Fruit fly (Drosophila melanogaster) whole organism, embryonic: ENCODE data around the gene dgt1.

Source experiments
- Awh ChIP-seq: fragments of 200-800 bp; sonication (Bioruptor generic); IDR thresholded peaks from 2 replicates; pipeline ENCODE4, ENCODE4 v1.3.6; 2022; ENCODE audit warnings: missing biosample characterization, missing genetic modification characterization
- BEAF-32 ChIP-seq: fragments of 200-800 bp; sonication (Bioruptor generic); optimal IDR thresholded peaks from 3 replicates; lab custom pipeline; 2017; ENCODE audit warnings: missing biosample characterization, missing genetic modification characterization, mild to moderate bottlenecking, moderate library complexity, missing genetic modification reagents
- CG10147 ChIP-seq: fragments of 200-800 bp; sonication (Bioruptor generic); optimal IDR thresholded peaks from 2 replicates; lab custom pipeline; 2019; ENCODE audit warnings: missing biosample characterization, mild to moderate bottlenecking, missing genetic modification characterization, moderate library complexity
- CG10267 ChIP-seq: fragments of 200-800 bp; sonication (Bioruptor generic); optimal IDR thresholded peaks from 2 replicates; lab custom pipeline; 2018; ENCODE audit warnings: missing biosample characterization, mild to moderate bottlenecking, missing genetic modification characterization, moderate library complexity
- CG10654 ChIP-seq: fragments of 200-800 bp; sonication (Bioruptor generic); optimal IDR thresholded peaks from 2 replicates; lab custom pipeline; 2016; ENCODE audit warnings: missing biosample characterization, missing genetic modification characterization
- CG12104 ChIP-seq: fragments of 200-800 bp; sonication (Bioruptor generic); optimal IDR thresholded peaks from 3 replicates; lab custom pipeline; 2016; ENCODE audit warnings: missing biosample characterization, missing genetic modification characterization
- CG14860 ChIP-seq: fragments of 200-800 bp; sonication (Bioruptor generic); IDR thresholded peaks from 3 replicates; pipeline ENCODE4 v1.3.6; 2022; ENCODE audit warnings: missing biosample characterization, missing genetic modification characterization; ENCODE audit not compliant: partially characterized antibody
- CG15479 ChIP-seq: fragments of 200-800 bp; sonication (Bioruptor generic); optimal IDR thresholded peaks from 3 replicates; lab custom pipeline; 2019; ENCODE audit warnings: missing biosample characterization, mild to moderate bottlenecking, missing genetic modification characterization, moderate library complexity
- CG1602 ChIP-seq: fragments of 200-800 bp; sonication (Bioruptor generic); optimal IDR thresholded peaks from 3 replicates; lab custom pipeline; 2016; ENCODE audit warnings: missing biosample characterization, missing genetic modification characterization
- CG17186 ChIP-seq: fragments of 200-800 bp; sonication (Bioruptor generic); optimal IDR thresholded peaks from 3 replicates; lab custom pipeline; 2017; ENCODE audit warnings: missing biosample characterization, missing genetic modification reagents, missing genetic modification characterization
- CG2120 ChIP-seq: fragments of 200-800 bp; sonication (Bioruptor generic); optimal IDR thresholded peaks from 3 replicates; lab custom pipeline; 2016; ENCODE audit warnings: missing biosample characterization, missing genetic modification characterization
- CG32532 ChIP-seq: fragments of 200-800 bp; sonication (Bioruptor generic); IDR thresholded peaks from 2 replicates; pipeline ENCODE4 v1.3.6; 2022; ENCODE audit warnings: missing biosample characterization, missing genetic modification characterization
- CG34376 ChIP-seq: fragments of 200-800 bp; sonication (Bioruptor generic); optimal IDR thresholded peaks from 2 replicates; lab custom pipeline; 2018; ENCODE audit warnings: missing biosample characterization, mild to moderate bottlenecking, missing genetic modification characterization
- CG3838 ChIP-seq: fragments of 200-800 bp; sonication (Bioruptor generic); optimal IDR thresholded peaks from 3 replicates; lab custom pipeline; 2016; ENCODE audit warnings: missing biosample characterization, missing genetic modification characterization
- CG4328 ChIP-seq: fragments of 200-800 bp; sonication (Bioruptor generic); optimal IDR thresholded peaks from 3 replicates; lab custom pipeline; 2017; ENCODE audit warnings: missing biosample characterization, missing genetic modification reagents, missing genetic modification characterization
- CG5953 ChIP-seq: fragments of 200-800 bp; sonication (Bioruptor generic); IDR thresholded peaks from 2 replicates; pipeline ENCODE4 v1.3.6; 2022; ENCODE audit warnings: missing biosample characterization, missing genetic modification characterization
- CG6689 ChIP-seq: fragments of 200-800 bp; sonication (Bioruptor generic); IDR thresholded peaks from 2 replicates; pipeline ENCODE4 v1.3.6; 2022; ENCODE audit warnings: missing biosample characterization, missing genetic modification characterization
- CG7839 ChIP-seq: fragments of 200-800 bp; sonication (Bioruptor generic); optimal IDR thresholded peaks from 3 replicates; lab custom pipeline; 2018; ENCODE audit warnings: missing biosample characterization, mild to moderate bottlenecking, missing genetic modification characterization, moderate library complexity
- CG8281 ChIP-seq: fragments of 200-800 bp; sonication (Bioruptor generic); optimal IDR thresholded peaks from 2 replicates; lab custom pipeline; 2018; ENCODE audit warnings: missing biosample characterization, mild to moderate bottlenecking, missing genetic modification characterization, moderate library complexity
- CG9876 ChIP-seq: fragments of 200-800 bp; sonication (Bioruptor generic); optimal IDR thresholded peaks from 2 replicates; lab custom pipeline; 2016; ENCODE audit warnings: missing biosample characterization, missing genetic modification characterization
- Deaf1 ChIP-seq: fragments of 200-800 bp; optimal IDR thresholded peaks from 3 replicates; lab custom pipeline; 2019; ENCODE audit warnings: missing biosample characterization, mild to moderate bottlenecking, missing genetic modification characterization, moderate library complexity
- Drgx ChIP-seq: fragments of 200-800 bp; sonication (Bioruptor generic); IDR thresholded peaks from 2 replicates; pipeline ENCODE4 v1.3.6; 2022; ENCODE audit warnings: missing biosample characterization, missing genetic modification characterization
- Ets65A ChIP-seq: fragments of 200-800 bp; sonication (Bioruptor generic); peaks from one replicate; lab custom pipeline; 2016; ENCODE audit warnings: missing biosample characterization, missing genetic modification characterization
- Fer2 ChIP-seq: fragments of 200-800 bp; sonication (Bioruptor generic); optimal IDR thresholded peaks from 2 replicates; lab custom pipeline; 2018; ENCODE audit warnings: missing biosample characterization, mild to moderate bottlenecking, missing genetic modification characterization, moderate library complexity
- Hsf ChIP-seq: fragments of 200-800 bp; sonication (Bioruptor generic); optimal IDR thresholded peaks from 3 replicates; lab custom pipeline; 2016; ENCODE audit warnings: missing biosample characterization, missing genetic modification characterization
- Mad ChIP-seq: fragments of 200-800 bp; sonication (Bioruptor generic); optimal IDR thresholded peaks from 2 replicates; lab custom pipeline; 2016; ENCODE audit warnings: missing biosample characterization, missing genetic modification characterization
- Meics ChIP-seq: fragments of 200-800 bp; sonication (Bioruptor generic); optimal IDR thresholded peaks from 2 replicates; lab custom pipeline; 2017; ENCODE audit warnings: missing biosample characterization, mild to moderate bottlenecking, missing genetic modification characterization
- NC2β ChIP-seq: fragments of 200-800 bp; sonication (Bioruptor generic); optimal IDR thresholded peaks from 2 replicates; lab custom pipeline; 2016; ENCODE audit warnings: missing biosample characterization, missing genetic modification characterization
- Rfx ChIP-seq: fragments of 200-800 bp; sonication (Bioruptor generic); IDR thresholded peaks from 2 replicates; pipeline ENCODE4 v1.3.6; 2022; ENCODE audit warnings: missing biosample characterization, missing genetic modification characterization
- Sox100B ChIP-seq: fragments of 200-800 bp; sonication (Bioruptor generic); optimal IDR thresholded peaks from 3 replicates; lab custom pipeline; 2018; ENCODE audit warnings: missing biosample characterization, mild to moderate bottlenecking, missing genetic modification characterization
- Stat92E ChIP-seq, 3 experiments: fragments of >200 bp in 2 of 3; fragments of 200-800 bp in 1 of 3; sonication (Bioruptor generic) in 1 of 3; optimal IDR thresholded peaks; 2 replicates each; lab custom pipeline; 2017 to 2019; ENCODE audit warnings: missing biosample characterization in 3 of 3, missing genetic modification characterization in 3 of 3, mild to moderate bottlenecking in 1 of 3, moderate library complexity in 1 of 3
- ab ChIP-seq: fragments of 200-800 bp; sonication (Bioruptor generic); optimal IDR thresholded peaks from 2 replicates; lab custom pipeline; 2016; ENCODE audit warnings: missing biosample characterization, missing genetic modification characterization
- ash1 ChIP-seq: fragments of 200-800 bp; sonication (Bioruptor generic); optimal IDR thresholded peaks from 2 replicates; lab custom pipeline; 2018; ENCODE audit warnings: missing biosample characterization, mild to moderate bottlenecking, missing genetic modification characterization
- az2 ChIP-seq: fragments of 200-800 bp; sonication (Bioruptor generic); optimal IDR thresholded peaks from 3 replicates; lab custom pipeline; 2016; ENCODE audit warnings: missing biosample characterization, missing genetic modification characterization
- crc ChIP-seq: fragments of 200-800 bp; sonication (Bioruptor generic); optimal IDR thresholded peaks from 2 replicates; lab custom pipeline; 2016; ENCODE audit warnings: missing biosample characterization, missing genetic modification characterization
- dmrt11E ChIP-seq: fragments of 200-800 bp; sonication (Bioruptor generic); optimal IDR thresholded peaks from 3 replicates; lab custom pipeline; 2018; ENCODE audit warnings: missing biosample characterization, mild to moderate bottlenecking, missing genetic modification characterization, moderate library complexity
- esg ChIP-seq: fragments of 200-800 bp; sonication (Bioruptor generic); conservative IDR thresholded peaks from 2 replicates; pipeline ENCODE4 v1.3.6; 2022; ENCODE audit warnings: missing biosample characterization, missing genetic modification characterization
- fd102C ChIP-seq: fragments of 200-800 bp; sonication (Bioruptor generic); optimal IDR thresholded peaks from 2 replicates; lab custom pipeline; 2018; ENCODE audit warnings: missing biosample characterization, mild to moderate bottlenecking, missing genetic modification characterization, moderate library complexity
- fru ChIP-seq: fragments of >200 bp; optimal IDR thresholded peaks from 2 replicates; lab custom pipeline; 2017
- gcm ChIP-seq: fragments of 200-800 bp; sonication (Bioruptor generic); optimal IDR thresholded peaks from 2 replicates; lab custom pipeline; 2019; ENCODE audit warnings: missing biosample characterization, mild to moderate bottlenecking, missing genetic modification characterization, moderate library complexity
- gfzf ChIP-seq: fragments of 200-800 bp; sonication (Bioruptor generic); optimal IDR thresholded peaks from 2 replicates; lab custom pipeline; 2016; ENCODE audit warnings: missing biosample characterization, mild to moderate bottlenecking, missing genetic modification characterization, moderate library complexity
- gsb-n ChIP-seq: fragments of 200-800 bp; sonication (Bioruptor generic); optimal IDR thresholded peaks from 3 replicates; lab custom pipeline; 2018; ENCODE audit warnings: missing biosample characterization, mild to moderate bottlenecking, missing genetic modification characterization
- inv ChIP-seq: fragments of 200-800 bp; sonication (Bioruptor generic); IDR thresholded peaks from 2 replicates; pipeline ENCODE4 v1.3.6; 2022; ENCODE audit warnings: missing biosample characterization, missing genetic modification characterization; ENCODE audit not compliant: partially characterized antibody
- mld ChIP-seq: fragments of 200-800 bp; sonication (Bioruptor generic); IDR thresholded peaks from 3 replicates; pipeline ENCODE4 v1.3.6; 2022; ENCODE audit warnings: missing biosample characterization, missing genetic modification characterization; ENCODE audit not compliant: partially characterized antibody
- otp ChIP-seq: fragments of 200-800 bp; sonication (Bioruptor generic); IDR thresholded peaks from 3 replicates; pipeline ENCODE4, ENCODE4 v1.3.6; 2022; ENCODE audit warnings: missing biosample characterization, missing genetic modification characterization
- ro ChIP-seq: fragments of 200-800 bp; sonication (Bioruptor generic); IDR thresholded peaks from 2 replicates; pipeline ENCODE4 v1.3.6; 2022; ENCODE audit warnings: missing biosample characterization, missing genetic modification characterization
- sens ChIP-seq: fragments of 200-800 bp; sonication (Bioruptor generic); peaks from one replicate; lab custom pipeline; 2016; ENCODE audit warnings: missing biosample characterization, missing genetic modification characterization
- sens-2 ChIP-seq: fragments of 200-800 bp; sonication (Bioruptor generic); IDR thresholded peaks from 2 replicates; pipeline ENCODE4 v1.3.6; 2022; ENCODE audit warnings: missing biosample characterization, missing genetic modification characterization
- toy ChIP-seq: fragments of 200-800 bp; sonication (Bioruptor generic); IDR thresholded peaks from 2 replicates; pipeline ENCODE4 v1.3.6; 2022; ENCODE audit warnings: missing biosample characterization, missing genetic modification characterization
- vnd ChIP-seq: fragments of 200-800 bp; sonication (Bioruptor generic); IDR thresholded peaks from 3 replicates; pipeline ENCODE4 v1.3.6; 2022; ENCODE audit warnings: missing biosample characterization, missing genetic modification characterization; ENCODE audit not compliant: partially characterized antibody
- wdn ChIP-seq: fragments of 200-800 bp; sonication (Bioruptor generic); IDR thresholded peaks from 2 replicates; pipeline ENCODE4 v1.3.6; 2022; ENCODE audit warnings: missing biosample characterization, missing genetic modification characterization
- yki ChIP-seq: fragments of >200 bp; optimal IDR thresholded peaks from 3 replicates; lab custom pipeline; 2018

The dgt1 gene

dm6 chr3R:29830925-29831324, 26.4 kb downstream of the dgt1 start (continued):
- TF ChIP-seq Rfx (GFP tag; lab: Robert Waterston, UW) (no peak), ash1 (GFP tag; lab: Kevin White, UChicago) (no peak), Mad (no peak), CG9876 (GFP tag; lab: Kevin White, UChicago) (no peak), Sox100B (no peak), esg (GFP tag; lab: Robert Waterston, UW) (no peak), CG10267 (tag; lab: Kevin White, UChicago) (peak; percentile 48), CG6689 (no peak), BEAF-32 (GFP tag; lab: Kevin White, UChicago) (no peak), CG1602 (GFP tag; lab: Kevin White, UChicago) (no peak), Hsf (no peak), inv (GFP tag; lab: Robert Waterston, UW) (no peak), CG10147 (GFP tag; lab: Kevin White, UChicago) (no peak), ab (GFP tag; lab: Kevin White, UChicago) (no peak), fd102C (GFP tag; lab: Kevin White, UChicago) (peak; percentile 94), sens (GFP tag; lab: Kevin White, UChicago) (peak; percentile 84), CG17186 (GFP tag; lab: Kevin White, UChicago) (peak; percentile 29), crc (GFP tag; lab: Kevin White, UChicago) (no peak), gfzf (GFP tag; lab: Kevin White, UChicago) (no peak), CG4328 (GFP tag; lab: Kevin White, UChicago) (peak; percentile 33), wdn (GFP tag; lab: Robert Waterston, UW) (no peak), Drgx (GFP tag; lab: Robert Waterston, UW) (no peak), yki (lab: Kevin White, UChicago) (no peak), Meics (GFP tag; lab: Kevin White, UChicago) (peak; percentile 19), Fer2 (no peak), CG8281 (tag; lab: Kevin White, UChicago) (peak; percentile 29), vnd (GFP tag; lab: Robert Waterston, UW) (no peak), CG12104 (peak; percentile 40), Deaf1 (tag; lab: Kevin White, UChicago) (no peak), CG5953 (no peak), fru (lab: Kevin White, UChicago) (no peak), Ets65A (GFP tag; lab: Kevin White, UChicago) (no peak), CG32532 (GFP tag; lab: Robert Waterston, UW) (no peak), Stat92E (GFP tag; optimal IDR thresholded peaks at IDR 0.05; lab: Kevin White, UChicago) (peak in 1 of 3 experiments; percentile 29), sens-2 (GFP tag; lab: Robert Waterston, UW) (no peak), mld (GFP tag; lab: Robert Waterston, UW) (no peak), CG10654 (GFP tag; lab: Kevin White, UChicago) (no peak), dmrt11E (peak; percentile 18), CG2120 (no peak), gcm (GFP tag; lab: Kevin White, UChicago) (peak; percentile 13), CG7839 (no peak), az2 (no peak), NC2β (no peak), Awh (no peak), gsb-n (tag; lab: Kevin White, UChicago) (peak; percentile 51), otp (GFP tag; lab: Robert Waterston, UW) (0 out of 3 replicates have a peak, but pooled peaks have one; percentile 35), toy (no peak), CG14860 (GFP tag; lab: Robert Waterston, UW) (no peak), CG34376 (GFP tag; lab: Kevin White, UChicago) (no peak), CG3838 (GFP tag; lab: Kevin White, UChicago) (no peak), CG15479 (peak; percentile 55), ro (GFP tag; lab: Robert Waterston, UW) (no peak)
